Worm (Caenorhabditis elegans) whole organism, L1 larva: ENCODE measurements around the gene gck-4.
A peak's percentile ranks its signal among the peaks of the same experiment; 100 is the strongest.

ENCODE experiments used
- F16B12.6 ChIP-seq: fragments of 150-350 bp; optimal IDR thresholded peaks from 2 replicates; lab custom pipeline; 2014; ENCODE audit warnings: missing biosample characterization, missing genetic modification characterization
- aha-1 ChIP-seq: fragments of 150-350 bp; optimal IDR thresholded peaks from 2 replicates; lab custom pipeline; 2014; ENCODE audit warnings: missing biosample characterization, missing genetic modification characterization
- alr-1 ChIP-seq: fragments of 200-800 bp; sonication (Bioruptor generic); optimal IDR thresholded peaks from 2 replicates; lab custom pipeline; 2018; ENCODE audit warnings: borderline replicate concordance, mild to moderate bottlenecking, missing genetic modification characterization, missing compliant biosample characterization
- blmp-1 ChIP-seq: fragments of 150-350 bp; optimal IDR thresholded peaks from 2 replicates; lab custom pipeline; 2014; ENCODE audit warnings: missing biosample characterization, missing genetic modification characterization
- ceh-63 ChIP-seq: fragments of 200-800 bp; sonication (Bioruptor generic); optimal IDR thresholded peaks from 2 replicates; lab custom pipeline; 2018; ENCODE audit warnings: mild to moderate bottlenecking, missing genetic modification characterization, missing compliant biosample characterization
- ceh-8 ChIP-seq: fragments of 200-800 bp; sonication (Bioruptor generic); optimal IDR thresholded peaks from 2 replicates; lab custom pipeline; 2018; ENCODE audit warnings: mild to moderate bottlenecking, missing genetic modification characterization, moderate library complexity, missing compliant biosample characterization
- ces-1 ChIP-seq: fragments of 150-350 bp; optimal IDR thresholded peaks from 2 replicates; lab custom pipeline; 2014; ENCODE audit warnings: missing biosample characterization, missing genetic modification reagents, missing genetic modification characterization
- dpl-1 ChIP-seq, 3 experiments: fragments of 150-350 bp in 2 of 3; sonication (generic microtip) in 1 of 3; optimal IDR thresholded peaks; 2 replicates each; lab custom pipeline; 2014 to 2017; ENCODE audit warnings: missing biosample characterization in 3 of 3, missing genetic modification characterization in 3 of 3, missing genetic modification reagents in 3 of 3
- efl-1 ChIP-seq, 4 experiments: fragments of 150-350 bp; optimal IDR thresholded peaks in 3 of 4; peaks in 1 of 4; 1 replicate in 1 of 4; 2 replicates in 3 of 4; lab custom pipeline; 2014; ENCODE audit warnings: missing biosample characterization in 2 of 4, missing genetic modification characterization in 2 of 4, missing genetic modification reagents in 2 of 4
- efl-3 ChIP-seq: fragments of 200-800 bp; sonication (Bioruptor generic); optimal IDR thresholded peaks from 2 replicates; lab custom pipeline; 2018; ENCODE audit warnings: mild to moderate bottlenecking, missing genetic modification characterization, missing compliant biosample characterization
- egl-27 ChIP-seq, 2 experiments: fragments of 150-350 bp in 1 of 2; sonication (generic microtip); optimal IDR thresholded peaks; 3 replicates each; lab custom pipeline; 2017 to 2018; ENCODE audit warnings: missing biosample characterization in 2 of 2, missing genetic modification characterization in 2 of 2, missing genetic modification reagents in 2 of 2
- elt-2 ChIP-seq: sonication (generic microtip); optimal IDR thresholded peaks from 2 replicates; lab custom pipeline; 2016; ENCODE audit warnings: missing genetic modification characterization, mild to moderate bottlenecking, inconsistent platforms, missing compliant biosample characterization, missing genetic modification reagents
- elt-3 ChIP-seq, 6 experiments: fragments of 150-350 bp in 1 of 6; sonication (generic microtip); optimal IDR thresholded peaks; 2 replicates each; lab custom pipeline; 2017 to 2018; ENCODE audit warnings: missing biosample characterization in 6 of 6, missing genetic modification characterization in 6 of 6, inconsistent platforms in 1 of 6
- fkh-4 ChIP-seq: sonication (generic microtip); optimal IDR thresholded peaks from 2 replicates; lab custom pipeline; 2016; ENCODE audit warnings: missing compliant biosample characterization, missing genetic modification characterization, borderline replicate concordance
- fos-1 ChIP-seq: fragments of 150-350 bp; optimal IDR thresholded peaks from 2 replicates; lab custom pipeline; 2014; ENCODE audit warnings: missing biosample characterization, missing genetic modification characterization
- isw-1 ChIP-seq: fragments of 200-800 bp; sonication (Bioruptor generic); IDR thresholded peaks from 2 replicates; pipeline ENCODE4 v1.3.6; 2022; ENCODE audit warnings: missing genetic modification characterization, missing compliant biosample characterization
- lin-13 ChIP-seq: fragments of 150-350 bp; optimal IDR thresholded peaks from 2 replicates; lab custom pipeline; 2014; ENCODE audit warnings: missing biosample characterization, missing genetic modification reagents, missing genetic modification characterization
- lin-15B ChIP-seq: fragments of 150-350 bp; sonication (generic microtip); optimal IDR thresholded peaks from 3 replicates; lab custom pipeline; 2014; ENCODE audit warnings: missing biosample characterization, missing genetic modification characterization
- lin-35 ChIP-seq, 2 experiments: fragments of 150-350 bp; optimal IDR thresholded peaks; 2 replicates each; lab custom pipeline; 2014; ENCODE audit warnings: missing biosample characterization in 2 of 2, missing genetic modification characterization in 2 of 2, missing genetic modification reagents in 2 of 2
- lin-39 ChIP-seq: fragments of 150-350 bp; optimal IDR thresholded peaks from 2 replicates; lab custom pipeline; 2014; ENCODE audit warnings: missing biosample characterization, missing genetic modification reagents, missing genetic modification characterization
- lir-3 ChIP-seq: sonication (generic microtip); optimal IDR thresholded peaks from 2 replicates; lab custom pipeline; 2016; ENCODE audit warnings: mild to moderate bottlenecking, missing genetic modification characterization, moderate library complexity, missing compliant biosample characterization; ENCODE audit not compliant: poor library complexity
- lsy-2 ChIP-seq, 2 experiments: fragments of 150-350 bp; optimal IDR thresholded peaks; 2 replicates each; lab custom pipeline; 2014; ENCODE audit warnings: missing biosample characterization in 2 of 2, missing genetic modification characterization in 2 of 2
- mab-9 ChIP-seq: fragments of 200-800 bp; sonication (Bioruptor generic); IDR thresholded peaks from 2 replicates; pipeline ENCODE4 v1.3.6; 2022; ENCODE audit warnings: missing genetic modification reagents, missing genetic modification characterization, missing compliant biosample characterization
- mef-2 ChIP-seq: fragments of 150-350 bp; optimal IDR thresholded peaks from 2 replicates; lab custom pipeline; 2014; ENCODE audit warnings: missing biosample characterization, missing genetic modification characterization
- mep-1 ChIP-seq: fragments of 150-350 bp; optimal IDR thresholded peaks from 2 replicates; lab custom pipeline; 2014; ENCODE audit warnings: missing biosample characterization, missing genetic modification characterization
- nhr-19 ChIP-seq: fragments of 200-800 bp; sonication (Bioruptor generic); conservative IDR thresholded peaks from 2 replicates; pipeline ENCODE4 v1.3.6; 2022; ENCODE audit warnings: missing genetic modification characterization, missing compliant biosample characterization
- nhr-20 ChIP-seq: sonication (generic microtip); optimal IDR thresholded peaks from 2 replicates; lab custom pipeline; 2016; ENCODE audit warnings: mild to moderate bottlenecking, missing genetic modification characterization, missing compliant biosample characterization
- nhr-47 ChIP-seq: sonication (generic microtip); optimal IDR thresholded peaks from 2 replicates; lab custom pipeline; 2016; ENCODE audit warnings: mild to moderate bottlenecking, missing genetic modification characterization, moderate library complexity, missing compliant biosample characterization
- nhr-71 ChIP-seq: sonication (generic microtip); optimal IDR thresholded peaks from 2 replicates; lab custom pipeline; 2016; ENCODE audit warnings: mild to moderate bottlenecking, missing genetic modification characterization, moderate library complexity, missing compliant biosample characterization
- nhr-76 ChIP-seq: sonication (generic microtip); optimal IDR thresholded peaks from 2 replicates; lab custom pipeline; 2017; ENCODE audit warnings: missing biosample characterization, missing genetic modification characterization
- nhr-77 ChIP-seq: fragments of 150-350 bp; optimal IDR thresholded peaks from 2 replicates; lab custom pipeline; 2014; ENCODE audit warnings: missing biosample characterization, missing genetic modification characterization
- nhr-90 ChIP-seq: sonication (generic microtip); optimal IDR thresholded peaks from 2 replicates; lab custom pipeline; 2016; ENCODE audit warnings: mild to moderate bottlenecking, missing genetic modification characterization, missing compliant biosample characterization; ENCODE audit not compliant: poor library complexity
- pag-3 ChIP-seq: sonication (generic microtip); optimal IDR thresholded peaks from 2 replicates; lab custom pipeline; 2017; ENCODE audit warnings: missing genetic modification characterization, mild to moderate bottlenecking, missing compliant biosample characterization, antibody characterized with exemption, borderline replicate concordance; ENCODE audit not compliant: insufficient read depth
- rnt-1 ChIP-seq: sonication (generic microtip); optimal IDR thresholded peaks from 2 replicates; lab custom pipeline; 2016; ENCODE audit warnings: mild to moderate bottlenecking, missing genetic modification characterization, moderate library complexity, missing compliant biosample characterization
- skn-1 ChIP-seq: fragments of 150-350 bp; optimal IDR thresholded peaks from 2 replicates; lab custom pipeline; 2014; ENCODE audit warnings: missing biosample characterization, missing genetic modification characterization
- snpc-4 ChIP-seq: fragments of 150-350 bp; optimal IDR thresholded peaks from 2 replicates; lab custom pipeline; 2014; ENCODE audit warnings: missing biosample characterization, missing genetic modification characterization
- snu-23 ChIP-seq: sonication (generic microtip); optimal IDR thresholded peaks from 2 replicates; lab custom pipeline; 2016; ENCODE audit warnings: missing genetic modification characterization, missing compliant biosample characterization
- sup-37 ChIP-seq: fragments of 200-800 bp; sonication (Bioruptor generic); optimal IDR thresholded peaks from 2 replicates; lab custom pipeline; 2018; ENCODE audit warnings: mild to moderate bottlenecking, missing genetic modification characterization, missing compliant biosample characterization
- swsn-7 ChIP-seq: sonication (generic microtip); optimal IDR thresholded peaks from 2 replicates; lab custom pipeline; 2016; ENCODE audit warnings: missing genetic modification characterization, missing compliant biosample characterization
- tlp-1 ChIP-seq: fragments of 150-350 bp; optimal IDR thresholded peaks from 2 replicates; lab custom pipeline; 2014; ENCODE audit warnings: missing biosample characterization, missing genetic modification characterization
- unc-130 ChIP-seq: fragments of 150-350 bp; optimal IDR thresholded peaks from 2 replicates; lab custom pipeline; 2017; ENCODE audit warnings: missing biosample characterization, missing genetic modification characterization, inconsistent platforms
- unc-62 ChIP-seq: fragments of 150-350 bp; optimal IDR thresholded peaks from 2 replicates; lab custom pipeline; 2014; ENCODE audit warnings: missing biosample characterization, missing genetic modification reagents, missing genetic modification characterization
- unc-98 ChIP-seq: fragments of 200-800 bp; sonication (Bioruptor generic); IDR thresholded peaks from 2 replicates; pipeline ENCODE4 v1.3.6; 2022; ENCODE audit warnings: missing genetic modification characterization, missing compliant biosample characterization
- vab-15 ChIP-seq: sonication (generic microtip); optimal IDR thresholded peaks from 2 replicates; lab custom pipeline; 2017; ENCODE audit warnings: missing genotype, mild to moderate bottlenecking, missing genetic modification characterization, missing compliant biosample characterization
- zag-1 ChIP-seq: fragments of 150-350 bp; optimal IDR thresholded peaks from 2 replicates; lab custom pipeline; 2014; ENCODE audit warnings: missing biosample characterization, missing genetic modification characterization
- zip-4 ChIP-seq: fragments of 200-800 bp; sonication (Bioruptor generic); optimal IDR thresholded peaks from 2 replicates; lab custom pipeline; 2018; ENCODE audit warnings: mild to moderate bottlenecking, missing genetic modification characterization, moderate library complexity, missing compliant biosample characterization
- ztf-11 ChIP-seq, 2 experiments: sonication (generic microtip); optimal IDR thresholded peaks; 2 replicates each; lab custom pipeline; 2016 to 2017; ENCODE audit warnings: missing genetic modification characterization in 2 of 2, missing biosample characterization in 1 of 2, missing compliant biosample characterization in 1 of 2
- ztf-4 ChIP-seq: fragments of 150-350 bp; optimal IDR thresholded peaks from 2 replicates; lab custom pipeline; 2014; ENCODE audit warnings: missing biosample characterization, missing genetic modification characterization

gck-4 gene

DNA sequence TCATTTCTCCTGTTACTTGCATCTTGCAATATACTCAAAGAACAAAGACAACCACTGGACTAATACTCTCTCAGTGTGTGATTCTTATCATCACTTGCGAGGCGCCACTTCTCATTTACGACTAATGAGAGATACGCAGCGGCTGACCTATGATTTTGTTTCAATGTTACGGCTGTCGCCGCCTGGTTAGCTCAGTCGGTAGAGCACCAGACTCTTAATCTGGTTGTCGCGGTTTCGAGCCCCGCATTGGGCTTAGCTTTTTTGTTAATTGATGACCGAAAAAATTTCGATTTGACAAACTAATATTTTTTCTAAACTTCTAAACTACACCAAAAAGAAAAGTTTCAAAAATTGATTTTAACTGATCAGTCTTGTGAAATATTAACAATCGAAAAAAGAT lies 39.3 kb downstream of the gck-4 start (continued):
- no peak for TF ChIP-seq nhr-77 (tag; lab: Kevin White, UChicago)
- no peak for TF ChIP-seq fkh-4 (tag; lab: Kevin White, UChicago)
- no peak for TF ChIP-seq dpl-1 (GFP tag; optimal IDR thresholded peaks at IDR 0.05; lab: Kevin White, UChicago)
- TF ChIP-seq vab-15 (tag; lab: Kevin White, UChicago) = no peak
- TF ChIP-seq ceh-8 (GFP tag; lab: Kevin White, UChicago) = no peak
- TF ChIP-seq lin-39 = no peak
- TF ChIP-seq lin-35 (GFP tag; optimal IDR thresholded peaks at IDR 0.05; lab: Kevin White, UChicago) = peak in 1 of 2 experiments; percentile 50
- TF ChIP-seq elt-3 (tag; optimal IDR thresholded peaks at IDR 0.05; lab: Kevin White, UChicago) = no peak
- TF ChIP-seq F16B12.6 (tag; lab: Kevin White, UChicago) = no peak
- TF ChIP-seq ztf-11 (tag; optimal IDR thresholded peaks at IDR 0.05; lab: Kevin White, UChicago) = no peak
- no peak for TF ChIP-seq ces-1 (GFP tag; lab: Kevin White, UChicago)
- no peak for TF ChIP-seq mef-2 (tag; lab: Kevin White, UChicago)
- peak; percentile 28 for TF ChIP-seq skn-1 (tag; lab: Kevin White, UChicago)
- no peak for TF ChIP-seq fos-1 (tag; lab: Kevin White, UChicago)
- TF ChIP-seq zip-4 = no peak
- TF ChIP-seq alr-1 (tag; lab: Kevin White, UChicago) = no peak
- no peak for TF ChIP-seq nhr-76 (tag; lab: Kevin White, UChicago)
- TF ChIP-seq ceh-63 (GFP tag; lab: Kevin White, UChicago) = no peak
- no peak for TF ChIP-seq egl-27 (tag; optimal IDR thresholded peaks at IDR 0.05; lab: Kevin White, UChicago)
- no peak for TF ChIP-seq lin-15B (tag; lab: Kevin White, UChicago)
- TF ChIP-seq sup-37 (GFP tag; lab: Kevin White, UChicago) = no peak
- TF ChIP-seq efl-3 (GFP tag; lab: Kevin White, UChicago) = no peak
- TF ChIP-seq unc-62 (GFP tag; lab: Kevin White, UChicago) = no peak
- TF ChIP-seq mep-1 = no peak
- TF ChIP-seq snu-23 (GFP tag; lab: Kevin White, UChicago) = peak; percentile 65
- no peak for TF ChIP-seq unc-98
- no peak for TF ChIP-seq lir-3 (tag; lab: Kevin White, UChicago)
- TF ChIP-seq pag-3 = no peak
- peak; percentile 32 for TF ChIP-seq elt-2
- peak; percentile 71 for TF ChIP-seq nhr-71
- TF ChIP-seq mab-9 (GFP tag; lab: Robert Waterston, UW) = no peak
- peak; percentile 67 for TF ChIP-seq nhr-20 (tag; lab: Kevin White, UChicago)
- TF ChIP-seq nhr-47 (tag; lab: Kevin White, UChicago) = peak; percentile 46
- peak; percentile 14 for TF ChIP-seq snpc-4 (tag; lab: Kevin White, UChicago)
- TF ChIP-seq efl-1 (optimal IDR thresholded peaks at IDR 0.05; lab: Kevin White, UChicago) = no peak
- no peak for TF ChIP-seq efl-1 (GFP tag; optimal IDR thresholded peaks at IDR 0.05 in 1 of 2; lab: Kevin White, UChicago)
- TF ChIP-seq ztf-4 (tag; lab: Kevin White, UChicago) = no peak
- no peak for TF ChIP-seq tlp-1
- peak; percentile 51 for TF ChIP-seq nhr-90 (tag; lab: Kevin White, UChicago)
- TF ChIP-seq unc-130 (tag; lab: Kevin White, UChicago) = peak; percentile 35
- TF ChIP-seq lin-13 (GFP tag; lab: Kevin White, UChicago) = no peak
- no peak for TF ChIP-seq lsy-2 (tag; optimal IDR thresholded peaks at IDR 0.05; lab: Kevin White, UChicago)
- TF ChIP-seq blmp-1 (tag; lab: Kevin White, UChicago) = peak; percentile 24
- no peak for TF ChIP-seq isw-1 (GFP tag; lab: Robert Waterston, UW)
- TF ChIP-seq nhr-19 (GFP tag; lab: Robert Waterston, UW) = peak; percentile 68
- TF ChIP-seq aha-1 = no peak
- TF ChIP-seq zag-1 = no peak
- TF ChIP-seq rnt-1 (tag; lab: Kevin White, UChicago) = peak; percentile 67
- peak; percentile 36 for TF ChIP-seq swsn-7
- TF ChIP-seq, all 84 proteins: peak for 19
